Fruit fly (Drosophila melanogaster): ENCODE measurements around the gene CG15478.

Gene CG15478

DNA sequence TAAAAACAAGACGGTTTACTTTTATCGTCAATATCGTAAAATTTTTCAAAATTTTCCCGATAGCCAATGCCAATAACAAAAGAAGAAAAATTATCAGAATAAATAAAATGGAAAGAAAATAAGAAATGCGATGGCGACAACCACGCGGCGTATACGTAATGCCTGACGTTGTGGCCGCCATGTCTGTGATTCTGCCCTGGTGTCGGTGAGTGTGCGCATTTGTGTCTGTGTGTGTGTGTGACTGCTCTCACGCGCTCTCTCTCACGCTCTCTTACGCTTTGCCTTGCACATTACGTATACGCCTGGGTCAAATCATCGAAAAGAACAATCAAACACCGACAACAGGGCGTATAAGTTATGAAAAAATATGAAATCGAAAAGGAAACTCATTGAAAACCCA lies 22.9 kb downstream of the CG15478 start (continued):
- TF ChIP-seq lov (optimal IDR thresholded peaks at IDR 0.05) (no peak), lov (GFP tag; IDR thresholded peaks at IDR 0.05) (no peak), tup (GFP tag; optimal IDR thresholded peaks at IDR 0.05) (no peak), grn (GFP tag; optimal IDR thresholded peaks at IDR 0.05) (no peak), z (GFP tag; IDR thresholded peaks at IDR 0.05) (no peak), gce (GFP tag; IDR thresholded peaks at IDR 0.05) (peak; percentile 31; the same call in 1 of the 3 replicates), slp2 (GFP tag; optimal IDR thresholded peaks at IDR 0.05) (no peak), CG9727 (GFP tag; optimal IDR thresholded peaks at IDR 0.05) (no peak), Adf1 (GFP tag; IDR thresholded peaks at IDR 0.05) (no peak; the same call in 1 of the 2 replicates), tap (tag; optimal IDR thresholded peaks at IDR 0.05) (no peak), sim (GFP tag; IDR thresholded peaks at IDR 0.05) (0 out of 2 replicates have a peak, but pooled peaks have one; percentile 9), CG10654 (GFP tag; optimal IDR thresholded peaks at IDR 0.05) (no peak), CG10979 (tag; optimal IDR thresholded peaks at IDR 0.05) (peak; percentile 24), h (optimal IDR thresholded peaks at IDR 0.05) (no peak), sens (GFP tag) (no peak), Oaz (GFP tag; IDR thresholded peaks at IDR 0.05) (no peak), scrt (GFP tag; optimal IDR thresholded peaks at IDR 0.05) (no peak), CG7357 (GFP tag; IDR thresholded peaks at IDR 0.05) (no peak), ttk (GFP tag; IDR thresholded peaks at IDR 0.05) (no peak), wek (GFP tag; optimal IDR thresholded peaks at IDR 0.05) (no peak), az2 (GFP tag; optimal IDR thresholded peaks at IDR 0.05) (no peak), CG3847 (GFP tag; IDR thresholded peaks at IDR 0.05) (no peak), chinmo (GFP tag; IDR thresholded peaks at IDR 0.05; ENCODE audit: partially characterized antibody) (peak; percentile 66; the same call in 1 of the 4 replicates), CG12942 (GFP tag; optimal IDR thresholded peaks at IDR 0.05) (no peak), Mrtf (GFP tag; IDR thresholded peaks at IDR 0.05) (no peak), CG32532 (GFP tag; IDR thresholded peaks at IDR 0.05) (peak; percentile 27; the same call in 1 of the 2 replicates), en (GFP tag; optimal IDR thresholded peaks at IDR 0.05) (no peak), CG13624 (GFP tag; optimal IDR thresholded peaks at IDR 0.05) (no peak), CG31224 (GFP tag; IDR thresholded peaks at IDR 0.05) (no peak), CG8290 (GFP tag; optimal IDR thresholded peaks at IDR 0.05) (no peak), CG8290 (tag; optimal IDR thresholded peaks at IDR 0.05) (peak in 1 of 2 experiments; percentile 35), tgo (GFP tag; IDR thresholded peaks at IDR 0.05) (no peak), kni (GFP tag; optimal IDR thresholded peaks at IDR 0.05) (no peak), sd (tag; optimal IDR thresholded peaks at IDR 0.05) (no peak), CG3726 (GFP tag; IDR thresholded peaks at IDR 0.05) (no peak), CG8359 (GFP tag; optimal IDR thresholded peaks at IDR 0.05; ENCODE audit: borderline replicate concordance) (no peak), CG18599 (GFP tag; optimal IDR thresholded peaks at IDR 0.05) (no peak), ara (GFP tag; IDR thresholded peaks at IDR 0.05) (no peak), Hr78 (GFP tag; optimal IDR thresholded peaks at IDR 0.05) (peak in 1 of 2 experiments; percentile 11), Camta (GFP tag; optimal IDR thresholded peaks at IDR 0.05) (no peak), MTF-1 (GFP tag; optimal IDR thresholded peaks at IDR 0.05; ENCODE audit: borderline replicate concordance) (peak; percentile 22), Gsc (GFP tag; IDR thresholded peaks at IDR 0.05) (no peak), nom (GFP tag; optimal IDR thresholded peaks at IDR 0.05) (peak; percentile 49), grau (tag; optimal IDR thresholded peaks at IDR 0.05) (peak; percentile 12), CG16815 (GFP tag; optimal IDR thresholded peaks at IDR 0.05) (no peak), MESR4 (GFP tag; optimal IDR thresholded peaks at IDR 0.05) (no peak), Pdp1 (GFP tag; optimal IDR thresholded peaks at IDR 0.05) (peak in 1 of 2 experiments; percentile 89), CG1792 (GFP tag; optimal IDR thresholded peaks at IDR 0.05) (no peak), cg (GFP tag; optimal IDR thresholded peaks at IDR 0.05) (peak; percentile 69), lab (GFP tag; optimal IDR thresholded peaks at IDR 0.05) (no peak), CG13296 (GFP tag; optimal IDR thresholded peaks at IDR 0.05) (no peak), rib (GFP tag; IDR thresholded peaks at IDR 0.05) (0 out of 2 replicates have a peak, but pooled peaks have one; percentile 26)

Data from whole organism, embryonic.